Worm (Caenorhabditis elegans) whole organism, L3 larva: ENCODE data around the gene T04H1.13.
A peak's percentile ranks its signal among the peaks of the same experiment; 100 is the strongest.

Experiments used
- R02D3.7 ChIP-seq: fragments of 150-350 bp; optimal IDR thresholded peaks from 2 replicates; lab custom pipeline; 2014; ENCODE audit warnings: missing biosample characterization, missing genetic modification characterization
- ZK546.5 ChIP-seq: sonication (generic microtip); optimal IDR thresholded peaks from 2 replicates; lab custom pipeline; 2017; ENCODE audit warnings: missing biosample characterization, missing genetic modification characterization
- aly-2 ChIP-seq: fragments of 150-350 bp; optimal IDR thresholded peaks from 2 replicates; lab custom pipeline; 2014; ENCODE audit warnings: missing biosample characterization, missing genetic modification characterization
- ama-1 ChIP-seq: fragments of 150-350 bp; optimal IDR thresholded peaks from 2 replicates; lab custom pipeline; 2018
- ceh-16 ChIP-seq: sonication (generic microtip); optimal IDR thresholded peaks from 2 replicates; lab custom pipeline; 2017; ENCODE audit warnings: missing biosample characterization, missing genetic modification characterization
- ceh-28 ChIP-seq: fragments of 150-350 bp; optimal IDR thresholded peaks from 2 replicates; lab custom pipeline; 2014; ENCODE audit warnings: missing biosample characterization, missing genetic modification reagents, missing genetic modification characterization
- ceh-82 ChIP-seq: fragments of 150-350 bp; optimal IDR thresholded peaks from 2 replicates; lab custom pipeline; 2014; ENCODE audit warnings: missing biosample characterization, missing genetic modification characterization
- ceh-9 ChIP-seq: sonication (generic microtip); optimal IDR thresholded peaks from 2 replicates; lab custom pipeline; 2018; ENCODE audit warnings: missing biosample characterization, missing genetic modification characterization
- daf-12 ChIP-seq: fragments of 150-350 bp; optimal IDR thresholded peaks from 2 replicates; lab custom pipeline; 2014; ENCODE audit warnings: missing biosample characterization, missing genetic modification reagents, missing genetic modification characterization
- egl-27 ChIP-seq: sonication (generic microtip); optimal IDR thresholded peaks from 4 replicates; lab custom pipeline; 2017; ENCODE audit warnings: missing biosample characterization, missing genetic modification reagents, missing genetic modification characterization
- egl-5 ChIP-seq: fragments of 150-350 bp; optimal IDR thresholded peaks from 2 replicates; lab custom pipeline; 2017; ENCODE audit warnings: missing biosample characterization, missing genetic modification reagents, missing genetic modification characterization, inconsistent platforms
- elt-1 ChIP-seq: fragments of 150-350 bp; optimal IDR thresholded peaks from 2 replicates; lab custom pipeline; 2014; ENCODE audit warnings: missing biosample characterization, missing genetic modification characterization
- elt-2 ChIP-seq: sonication (generic microtip); optimal IDR thresholded peaks from 2 replicates; lab custom pipeline; 2016; ENCODE audit warnings: missing genetic modification reagents, mild to moderate bottlenecking, missing genetic modification characterization, missing compliant biosample characterization
- elt-3 ChIP-seq, 3 experiments: fragments of 150-350 bp in 1 of 3; sonication (generic microtip) in 2 of 3; optimal IDR thresholded peaks; 2 replicates in 2 of 3; 4 replicates in 1 of 3; lab custom pipeline; 2014 to 2017; ENCODE audit warnings: missing biosample characterization in 3 of 3, missing genetic modification characterization in 3 of 3
- eor-1 ChIP-seq, 2 experiments: fragments of 150-350 bp; optimal IDR thresholded peaks; 2 replicates each; lab custom pipeline; 2014 to 2018; ENCODE audit warnings: missing biosample characterization in 2 of 2, missing genetic modification characterization in 2 of 2
- fkh-10 ChIP-seq: sonication (generic microtip); optimal IDR thresholded peaks from 2 replicates; lab custom pipeline; 2017; ENCODE audit warnings: missing biosample characterization, missing genetic modification reagents, missing genetic modification characterization
- fkh-2 ChIP-seq: fragments of 150-350 bp; optimal IDR thresholded peaks from 2 replicates; lab custom pipeline; 2014; ENCODE audit warnings: missing biosample characterization, missing genetic modification reagents, missing genetic modification characterization
- fos-1 ChIP-seq: fragments of 150-350 bp; optimal IDR thresholded peaks from 2 replicates; lab custom pipeline; 2014; ENCODE audit warnings: missing biosample characterization, missing genetic modification characterization
- hmg-11 ChIP-seq: sonication (generic microtip); optimal IDR thresholded peaks from 2 replicates; lab custom pipeline; 2016; ENCODE audit warnings: missing genetic modification characterization, missing compliant biosample characterization
- lin-15B ChIP-seq: fragments of 150-350 bp; optimal IDR thresholded peaks from 2 replicates; lab custom pipeline; 2014; ENCODE audit warnings: missing biosample characterization, missing genetic modification characterization
- lin-39 ChIP-seq: fragments of 150-350 bp; optimal IDR thresholded peaks from 2 replicates; lab custom pipeline; 2018; ENCODE audit warnings: missing biosample characterization, missing genetic modification reagents, missing genetic modification characterization
- lsy-12 ChIP-seq: sonication (generic microtip); optimal IDR thresholded peaks from 2 replicates; lab custom pipeline; 2016; ENCODE audit warnings: mild to moderate bottlenecking, missing genetic modification characterization, missing compliant biosample characterization
- mdl-1 ChIP-seq: fragments of 150-350 bp; optimal IDR thresholded peaks from 2 replicates; lab custom pipeline; 2014; ENCODE audit warnings: missing biosample characterization, missing genetic modification characterization
- mml-1 ChIP-seq: fragments of 150-350 bp; sonication (generic microtip); optimal IDR thresholded peaks from 3 replicates; lab custom pipeline; 2014; ENCODE audit warnings: missing biosample characterization, missing genetic modification characterization
- nfya-1 ChIP-seq: sonication (generic microtip); optimal IDR thresholded peaks from 2 replicates; lab custom pipeline; 2017; ENCODE audit warnings: missing genetic modification characterization, mild to moderate bottlenecking, missing compliant biosample characterization, antibody characterized with exemption, moderate library complexity; ENCODE audit not compliant: insufficient read depth
- nhr-11 ChIP-seq: fragments of 150-350 bp; optimal IDR thresholded peaks from 2 replicates; lab custom pipeline; 2014; ENCODE audit warnings: missing biosample characterization, missing genetic modification characterization
- nhr-12 ChIP-seq: fragments of 150-350 bp; optimal IDR thresholded peaks from 2 replicates; lab custom pipeline; 2014; ENCODE audit warnings: missing biosample characterization, missing genetic modification characterization
- nhr-23 ChIP-seq: fragments of 150-350 bp; optimal IDR thresholded peaks from 2 replicates; lab custom pipeline; 2014; ENCODE audit warnings: missing biosample characterization, missing genetic modification reagents, missing genetic modification characterization
- nhr-237 ChIP-seq: fragments of 150-350 bp; optimal IDR thresholded peaks from 2 replicates; lab custom pipeline; 2014; ENCODE audit warnings: missing biosample characterization, missing genetic modification characterization
- nhr-25 ChIP-seq: sonication (generic microtip); optimal IDR thresholded peaks from 2 replicates; lab custom pipeline; 2017; ENCODE audit warnings: missing biosample characterization, missing genetic modification characterization
- nhr-43 ChIP-seq: sonication (generic microtip); optimal IDR thresholded peaks from 2 replicates; lab custom pipeline; 2016; ENCODE audit warnings: mild to moderate bottlenecking, missing genetic modification characterization, missing compliant biosample characterization; ENCODE audit not compliant: poor library complexity, severe bottlenecking
- nhr-67 ChIP-seq: fragments of 150-350 bp; optimal IDR thresholded peaks from 2 replicates; lab custom pipeline; 2014; ENCODE audit warnings: missing biosample characterization, missing genetic modification characterization
- nhr-76 ChIP-seq: fragments of 150-350 bp; sonication (generic microtip); optimal IDR thresholded peaks from 5 replicates; lab custom pipeline; 2014; ENCODE audit warnings: missing biosample characterization, missing genetic modification characterization
- nhr-77 ChIP-seq: fragments of 150-350 bp; optimal IDR thresholded peaks from 2 replicates; lab custom pipeline; 2014; ENCODE audit warnings: missing biosample characterization, missing genetic modification characterization
- pqm-1 ChIP-seq: fragments of 150-350 bp; optimal IDR thresholded peaks from 2 replicates; lab custom pipeline; 2017; ENCODE audit warnings: missing biosample characterization, missing genetic modification characterization, inconsistent platforms
- sea-2 ChIP-seq: fragments of 150-350 bp; sonication (generic microtip); optimal IDR thresholded peaks from 4 replicates; lab custom pipeline; 2014; ENCODE audit warnings: missing biosample characterization, missing genetic modification reagents, missing genetic modification characterization
- snpc-4 ChIP-seq: fragments of 150-350 bp; optimal IDR thresholded peaks from 2 replicates; lab custom pipeline; 2014; ENCODE audit warnings: missing biosample characterization, missing genetic modification characterization
- unc-39 ChIP-seq: sonication (generic microtip); optimal IDR thresholded peaks from 4 replicates; lab custom pipeline; 2017; ENCODE audit warnings: missing biosample characterization, missing genetic modification characterization
- ztf-11 ChIP-seq: fragments of 150-350 bp; optimal IDR thresholded peaks from 2 replicates; lab custom pipeline; 2014; ENCODE audit warnings: missing biosample characterization, missing genetic modification characterization

Gene T04H1.13

DNA sequence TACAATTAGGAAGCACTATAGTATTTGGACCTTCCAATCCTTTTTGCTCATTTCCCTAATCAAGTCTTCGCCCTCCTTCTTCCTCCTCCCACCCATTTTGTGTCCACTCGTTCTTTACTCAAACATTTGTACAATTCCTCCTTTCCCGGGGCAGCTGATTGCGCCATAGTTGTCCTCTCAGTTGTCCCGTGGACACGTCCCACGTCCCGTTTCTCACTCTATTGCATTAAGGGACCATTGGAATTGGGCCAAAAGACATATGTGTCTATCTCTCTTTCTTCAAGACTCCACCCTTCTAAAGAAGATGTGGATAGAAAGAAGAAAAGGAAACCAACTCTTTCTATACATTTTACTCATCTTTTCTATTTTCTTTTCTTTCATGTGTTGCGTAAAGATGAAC, 33.7 kb downstream of the T04H1.13 start:
- no peak for TF ChIP-seq ceh-9 (tag; lab: Kevin White, UChicago)
- TF ChIP-seq nfya-1 (tag; lab: Kevin White, UChicago), result peak; percentile 11
- peak; percentile 30 for TF ChIP-seq fkh-10

DNA sequence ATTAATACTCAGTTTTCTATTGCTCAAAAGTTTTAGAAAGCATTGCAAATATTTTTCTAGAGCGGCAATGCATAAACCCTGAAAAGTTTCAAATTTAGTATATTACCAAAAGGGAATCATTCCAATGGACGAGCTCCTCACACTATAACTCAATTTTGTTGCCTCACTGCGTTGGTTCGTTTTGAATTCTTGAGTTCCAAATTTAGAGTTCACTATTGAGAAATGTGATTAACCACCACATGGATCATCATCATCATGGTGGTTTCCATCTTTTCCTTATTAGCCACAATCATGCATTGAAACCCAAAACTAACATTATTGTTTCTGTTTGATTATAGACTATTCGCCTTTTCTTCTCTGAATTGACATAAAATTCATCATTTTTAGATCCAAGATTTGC, 34.9 kb downstream of the T04H1.13 start:
- TF ChIP-seq elt-3 (tag; optimal IDR thresholded peaks at IDR 0.05; lab: Kevin White, UChicago), result no peak
- TF ChIP-seq nhr-23, result no peak
- TF ChIP-seq lin-15B (tag; lab: Kevin White, UChicago), result no peak
- TF ChIP-seq sea-2 (GFP tag; lab: Kevin White, UChicago), result no peak
- no peak for TF ChIP-seq R02D3.7
- no peak for TF ChIP-seq fkh-2 (tag; lab: Kevin White, UChicago)
- TF ChIP-seq pqm-1 (tag; lab: Kevin White, UChicago), result no peak

DNA sequence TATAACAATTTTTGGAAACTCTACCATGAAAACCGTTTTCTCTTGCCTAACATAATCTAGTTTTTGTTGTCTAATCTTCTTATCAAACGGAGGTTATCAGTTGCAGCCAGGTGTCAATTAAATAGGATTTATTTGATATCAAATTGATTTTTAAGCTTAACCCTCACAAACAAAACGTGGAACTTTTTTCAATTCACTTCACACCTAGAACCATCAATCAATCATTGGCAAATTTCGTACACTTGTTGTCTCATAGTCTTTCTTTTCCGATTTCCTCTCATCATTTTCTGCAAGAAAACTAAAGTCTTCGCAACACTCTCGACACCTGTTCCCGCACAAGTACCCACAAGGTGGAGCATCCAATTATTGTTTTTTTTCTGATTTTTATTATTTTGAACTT, 36.2 kb downstream of the T04H1.13 start:
- TF ChIP-seq elt-2 (tag; lab: Kevin White, UChicago), result peak; percentile 44
- TF ChIP-seq ceh-16 (tag; lab: Kevin White, UChicago), result no peak

DNA sequence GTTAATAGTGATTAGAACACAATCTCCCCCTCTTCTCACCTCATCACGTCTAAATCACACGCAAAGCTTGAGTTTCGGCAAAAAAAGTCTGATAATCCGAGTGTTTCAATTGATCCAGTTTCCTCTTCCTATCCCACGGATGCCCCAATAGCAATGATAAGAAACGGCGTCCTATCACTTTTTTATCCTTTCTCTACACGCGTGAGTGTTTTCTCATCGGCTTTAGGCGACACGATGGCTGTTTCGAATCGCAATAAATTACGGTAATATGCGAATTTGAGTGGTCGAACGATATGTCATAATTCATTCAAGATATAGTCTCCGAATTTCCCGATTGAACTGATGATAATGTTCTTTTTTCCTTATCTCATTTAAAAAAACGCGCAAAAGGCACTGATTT, 45.4 kb downstream of the T04H1.13 start:
- TF ChIP-seq nhr-23, result peak; percentile 77
- TF ChIP-seq nhr-67 (tag; lab: Kevin White, UChicago), result no peak
- no peak for TF ChIP-seq pqm-1 (tag; lab: Kevin White, UChicago)
- no peak for TF ChIP-seq nhr-11
- TF ChIP-seq nhr-25 (tag; lab: Kevin White, UChicago), result peak; percentile 16
- TF ChIP-seq lin-39, result no peak
- TF ChIP-seq elt-3 (tag; optimal IDR thresholded peaks at IDR 0.05; lab: Kevin White, UChicago), result peak in 1 of 3 experiments; percentile 55
- no peak for TF ChIP-seq mdl-1 (tag; lab: Kevin White, UChicago)
- no peak for TF ChIP-seq ceh-82 (tag; lab: Kevin White, UChicago)
- TF ChIP-seq fkh-2 (tag; lab: Kevin White, UChicago), result no peak
- no peak for TF ChIP-seq egl-27 (tag; lab: Kevin White, UChicago)
- no peak for TF ChIP-seq eor-1 (tag; optimal IDR thresholded peaks at IDR 0.05; lab: Kevin White, UChicago)
- TF ChIP-seq nhr-12 (tag; lab: Kevin White, UChicago), result no peak
- TF ChIP-seq ceh-16 (tag; lab: Kevin White, UChicago), result no peak
- no peak for TF ChIP-seq elt-1 (tag; lab: Kevin White, UChicago)
- no peak for TF ChIP-seq ceh-9 (tag; lab: Kevin White, UChicago)
- TF ChIP-seq nhr-43 (tag; lab: Kevin White, UChicago), result peak; percentile 82
- no peak for TF ChIP-seq ZK546.5 (tag; lab: Kevin White, UChicago)
- no peak for TF ChIP-seq nhr-237 (tag; lab: Kevin White, UChicago)
- TF ChIP-seq egl-5, result no peak
- TF ChIP-seq ceh-28, result no peak
- no peak for TF ChIP-seq mml-1 (tag; lab: Kevin White, UChicago)
- no peak for TF ChIP-seq unc-39 (tag; lab: Kevin White, UChicago)
- TF ChIP-seq sea-2 (GFP tag; lab: Kevin White, UChicago), result no peak
- no peak for TF ChIP-seq nhr-76 (tag; lab: Kevin White, UChicago)
- no peak for TF ChIP-seq ztf-11 (tag; lab: Kevin White, UChicago)
- TF ChIP-seq aly-2 (tag; lab: Kevin White, UChicago), result no peak

DNA sequence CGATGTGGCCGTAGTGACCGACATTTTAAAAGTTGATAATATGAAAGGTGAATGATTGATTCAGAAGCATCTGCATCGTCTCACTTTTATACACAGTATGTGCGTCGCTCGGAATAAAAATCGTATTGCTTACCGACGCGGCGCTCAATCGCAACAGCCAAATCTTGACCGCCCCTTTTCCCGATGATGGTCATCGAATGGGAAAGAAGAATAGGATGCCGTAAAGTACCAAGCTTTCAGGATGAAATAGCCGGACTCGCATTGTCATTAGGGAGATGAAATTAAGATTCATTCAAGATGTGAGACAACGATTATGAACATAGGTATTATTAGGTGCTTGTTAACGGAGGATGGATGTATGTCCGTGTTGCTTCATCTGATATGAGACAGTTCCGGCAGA, 46.3 kb downstream of the T04H1.13 start, which contains the start of gene lon-3:
Gene lon-3 (minus strand): TSS at position 101 of the 400 bp plus-strand sequence.
- no peak for TF ChIP-seq nhr-23
- no peak for TF ChIP-seq nhr-77 (tag; lab: Kevin White, UChicago)
- no peak for TF ChIP-seq ceh-82 (tag; lab: Kevin White, UChicago)
- TF ChIP-seq nfya-1 (tag; lab: Kevin White, UChicago), result no peak

DNA sequence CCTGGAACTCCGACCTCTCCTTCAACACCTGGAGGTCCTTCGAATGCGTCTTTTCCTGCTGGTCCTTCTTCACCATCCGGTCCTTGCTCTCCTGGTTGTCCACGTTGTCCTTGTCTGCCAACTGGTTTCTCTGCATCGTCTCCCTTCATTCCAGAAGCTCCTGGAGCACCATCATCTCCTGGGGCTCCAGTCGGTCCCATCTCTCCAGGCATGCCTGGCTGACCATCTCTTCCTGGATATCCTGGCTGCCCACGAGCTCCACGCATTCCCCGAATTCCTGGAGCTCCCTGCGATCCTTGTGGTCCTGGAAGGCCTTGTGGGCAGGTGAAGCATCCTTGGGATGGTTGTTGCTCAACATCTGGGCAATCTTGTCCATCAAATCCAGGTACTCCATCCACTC, 47.1 kb downstream of the T04H1.13 start:
- no peak for TF ChIP-seq fos-1 (tag; lab: Kevin White, UChicago)
- no peak for TF ChIP-seq nhr-76 (tag; lab: Kevin White, UChicago)
- TF ChIP-seq nhr-12 (tag; lab: Kevin White, UChicago), result no peak
- TF ChIP-seq elt-3 (tag; optimal IDR thresholded peaks at IDR 0.05; lab: Kevin White, UChicago), result no peak
- no peak for TF ChIP-seq R02D3.7
- TF ChIP-seq ama-1 (lab: Kevin White, UChicago), result no peak
- TF ChIP-seq nhr-11, result no peak
- TF ChIP-seq nhr-25 (tag; lab: Kevin White, UChicago), result no peak
- no peak for TF ChIP-seq nhr-43 (tag; lab: Kevin White, UChicago)
- TF ChIP-seq ceh-16 (tag; lab: Kevin White, UChicago), result no peak
- no peak for TF ChIP-seq ceh-28
- TF ChIP-seq nhr-77 (tag; lab: Kevin White, UChicago), result no peak
- no peak for TF ChIP-seq daf-12 (tag; lab: Kevin White, UChicago)
- TF ChIP-seq hmg-11 (tag; lab: Kevin White, UChicago), result no peak
- no peak for TF ChIP-seq snpc-4 (tag; lab: Kevin White, UChicago)
- no peak for TF ChIP-seq lsy-12 (tag; lab: Kevin White, UChicago)
- TF ChIP-seq nhr-23, result no peak
- no peak for TF ChIP-seq ZK546.5 (tag; lab: Kevin White, UChicago)
- TF ChIP-seq fkh-10, result no peak
